Fruit fly (Drosophila melanogaster) whole organism, prepupa: Measurements from ENCODE around the gene CG11905.
A peak's percentile ranks its signal among the peaks of the same experiment; 100 is the strongest.
"Not testable (repeated sequence)": the region's sequence is repeated elsewhere in the genome, so short reads cannot be mapped to it uniquely, and the experiment has no call there.

Experiments
- Blimp-1 ChIP-seq: fragments of 200-800 bp; sonication (Bioruptor generic); optimal IDR thresholded peaks from 3 replicates; lab custom pipeline; 2017; ENCODE audit warnings: missing biosample characterization, missing genetic modification characterization, mild to moderate bottlenecking, moderate library complexity, missing genetic modification reagents
- CG10631 ChIP-seq: fragments of 200-800 bp; sonication (Bioruptor generic); optimal IDR thresholded peaks from 2 replicates; lab custom pipeline; 2016; ENCODE audit warnings: missing biosample characterization, missing genetic modification characterization
- CG10669 ChIP-seq: fragments of 200-800 bp; sonication (Bioruptor generic); optimal IDR thresholded peaks from 3 replicates; lab custom pipeline; 2018; ENCODE audit warnings: missing biosample characterization, mild to moderate bottlenecking, missing genetic modification characterization, moderate library complexity
- CG11294 ChIP-seq: fragments of 200-800 bp; sonication (Bioruptor generic); IDR thresholded peaks from 2 replicates; pipeline ENCODE4 v1.3.6; 2022; ENCODE audit warnings: missing biosample characterization, missing genetic modification characterization
- CG15336 ChIP-seq: fragments of 200-800 bp; sonication (Bioruptor generic); IDR thresholded peaks from 2 replicates; pipeline ENCODE4 v1.3.6; 2022; ENCODE audit warnings: missing biosample characterization, missing genetic modification characterization
- CG1621 ChIP-seq: fragments of 200-800 bp; sonication (Bioruptor generic); optimal IDR thresholded peaks from 3 replicates; lab custom pipeline; 2018; ENCODE audit warnings: missing biosample characterization, mild to moderate bottlenecking, missing genetic modification characterization
- CG16779 ChIP-seq: fragments of 200-800 bp; sonication (Bioruptor generic); optimal IDR thresholded peaks from 3 replicates; lab custom pipeline; 2017; ENCODE audit warnings: missing biosample characterization, mild to moderate bottlenecking, missing genetic modification characterization
- CG3032 ChIP-seq: fragments of 200-800 bp; optimal IDR thresholded peaks from 2 replicates; lab custom pipeline; 2019; ENCODE audit warnings: missing biosample characterization, mild to moderate bottlenecking, missing genetic modification characterization, moderate library complexity
- CG31627 ChIP-seq: fragments of 200-800 bp; sonication (Bioruptor generic); optimal IDR thresholded peaks from 3 replicates; lab custom pipeline; 2016; ENCODE audit warnings: missing biosample characterization, missing genetic modification characterization
- CG32006 ChIP-seq: fragments of 200-800 bp; sonication (Bioruptor generic); optimal IDR thresholded peaks from 3 replicates; lab custom pipeline; 2017; ENCODE audit warnings: missing biosample characterization, mild to moderate bottlenecking, missing genetic modification characterization
- CG3919 ChIP-seq: fragments of 200-800 bp; sonication (Bioruptor generic); optimal IDR thresholded peaks from 3 replicates; lab custom pipeline; 2016; ENCODE audit warnings: missing biosample characterization, missing genetic modification characterization
- CG4318 ChIP-seq: fragments of 200-800 bp; sonication (Bioruptor generic); optimal IDR thresholded peaks from 3 replicates; lab custom pipeline; 2017; ENCODE audit warnings: missing biosample characterization, mild to moderate bottlenecking, missing genetic modification characterization
- CG6163 ChIP-seq: fragments of 200-800 bp; sonication (Bioruptor generic); IDR thresholded peaks from 3 replicates; pipeline ENCODE4 v1.3.6; 2022; ENCODE audit warnings: missing biosample characterization, missing genetic modification characterization
- CG6276 ChIP-seq: fragments of 200-800 bp; sonication (Bioruptor generic); optimal IDR thresholded peaks from 2 replicates; lab custom pipeline; 2017; ENCODE audit warnings: missing biosample characterization, mild to moderate bottlenecking, missing genetic modification characterization
- CG7368 ChIP-seq: fragments of 200-800 bp; sonication (Bioruptor generic); optimal IDR thresholded peaks from 3 replicates; lab custom pipeline; 2016; ENCODE audit warnings: missing biosample characterization, missing genetic modification characterization
- CG8119 ChIP-seq: fragments of 200-800 bp; sonication (Bioruptor generic); IDR thresholded peaks from 3 replicates; pipeline ENCODE4 v1.3.6; 2022; ENCODE audit warnings: missing biosample characterization, missing genetic modification characterization
- CG9139 ChIP-seq: fragments of 200-800 bp; sonication (Bioruptor generic); optimal IDR thresholded peaks from 3 replicates; lab custom pipeline; 2017; ENCODE audit warnings: missing biosample characterization, mild to moderate bottlenecking, missing genetic modification characterization
- Eip78C ChIP-seq: fragments of 200-800 bp; sonication (Bioruptor generic); peaks from one replicate; lab custom pipeline; 2016; ENCODE audit warnings: missing biosample characterization, missing genetic modification characterization
- Eip93F ChIP-seq: fragments of 200-800 bp; sonication (Bioruptor generic); optimal IDR thresholded peaks from 2 replicates; lab custom pipeline; 2016; ENCODE audit warnings: missing biosample characterization, mild to moderate bottlenecking, missing genetic modification characterization
- Ets21C ChIP-seq: fragments of 200-800 bp; sonication (Bioruptor generic); optimal IDR thresholded peaks from 3 replicates; lab custom pipeline; 2016; ENCODE audit warnings: missing biosample characterization, missing genetic modification characterization
- Ets96B ChIP-seq: fragments of 200-800 bp; optimal IDR thresholded peaks from 2 replicates; lab custom pipeline; 2019; ENCODE audit warnings: missing biosample characterization, mild to moderate bottlenecking, missing genetic modification characterization, moderate library complexity
- Hr38 ChIP-seq: sonication (Bioruptor generic); optimal IDR thresholded peaks from 2 replicates; lab custom pipeline; 2016; ENCODE audit warnings: missing biosample characterization, missing genetic modification characterization
- Hr39 ChIP-seq: fragments of 200-800 bp; sonication (Bioruptor generic); optimal IDR thresholded peaks from 2 replicates; lab custom pipeline; 2016; ENCODE audit warnings: missing biosample characterization, missing genetic modification characterization
- Hr4 ChIP-seq: fragments of 200-800 bp; sonication (Bioruptor generic); optimal IDR thresholded peaks from 3 replicates; lab custom pipeline; 2016; ENCODE audit warnings: missing biosample characterization, missing genetic modification characterization
- Lpt ChIP-seq: fragments of 200-800 bp; sonication (Bioruptor generic); optimal IDR thresholded peaks from 3 replicates; lab custom pipeline; 2016; ENCODE audit warnings: missing biosample characterization, missing genetic modification characterization
- Met ChIP-seq: fragments of 200-800 bp; sonication (Bioruptor generic); optimal IDR thresholded peaks from 3 replicates; lab custom pipeline; 2016; ENCODE audit warnings: missing biosample characterization, missing genetic modification characterization
- Smox ChIP-seq: fragments of 200-800 bp; sonication (Bioruptor generic); optimal IDR thresholded peaks from 3 replicates; lab custom pipeline; 2016; ENCODE audit warnings: missing biosample characterization, missing genetic modification characterization
- Sox14 ChIP-seq: fragments of 200-800 bp; sonication (Bioruptor generic); optimal IDR thresholded peaks from 3 replicates; lab custom pipeline; 2016; ENCODE audit warnings: missing biosample characterization, missing genetic modification characterization
- achi ChIP-seq: fragments of 200-800 bp; sonication (Bioruptor generic); optimal IDR thresholded peaks from 3 replicates; lab custom pipeline; 2016; ENCODE audit warnings: missing biosample characterization, missing genetic modification characterization
- cyc ChIP-seq: fragments of 200-800 bp; sonication (Bioruptor generic); optimal IDR thresholded peaks from 3 replicates; lab custom pipeline; 2016; ENCODE audit warnings: missing biosample characterization, missing genetic modification characterization
- esn ChIP-seq: fragments of 200-800 bp; sonication (Bioruptor generic); optimal IDR thresholded peaks from 2 replicates; lab custom pipeline; 2016; ENCODE audit warnings: missing biosample characterization, mild to moderate bottlenecking, missing genetic modification characterization, moderate library complexity
- fd85E ChIP-seq: fragments of 200-800 bp; sonication (Bioruptor generic); optimal IDR thresholded peaks from 3 replicates; lab custom pipeline; 2016; ENCODE audit warnings: missing biosample characterization, missing genetic modification characterization
- fkh ChIP-seq: fragments of 200-800 bp; sonication (Bioruptor generic); optimal IDR thresholded peaks from 3 replicates; lab custom pipeline; 2017; ENCODE audit warnings: missing biosample characterization, mild to moderate bottlenecking, missing genetic modification characterization, moderate library complexity
- net ChIP-seq: fragments of 200-800 bp; sonication (Bioruptor generic); optimal IDR thresholded peaks from 3 replicates; lab custom pipeline; 2016; ENCODE audit warnings: missing biosample characterization, missing genetic modification characterization
- pdm3 ChIP-seq: fragments of 200-800 bp; sonication (Bioruptor generic); optimal IDR thresholded peaks from 3 replicates; lab custom pipeline; 2016; ENCODE audit warnings: missing biosample characterization, missing genetic modification characterization
- salr ChIP-seq, 2 experiments: fragments of 200-800 bp; sonication (Bioruptor generic); optimal IDR thresholded peaks; 3 replicates each; lab custom pipeline; 2016 to 2018; ENCODE audit warnings: missing biosample characterization in 2 of 2, missing genetic modification characterization in 2 of 2, mild to moderate bottlenecking in 1 of 2
- svp ChIP-seq: fragments of 200-800 bp; sonication (Bioruptor generic); peaks from one replicate; lab custom pipeline; 2016; ENCODE audit warnings: missing biosample characterization, missing genetic modification characterization
- vri ChIP-seq: fragments of 200-800 bp; sonication (Bioruptor generic); optimal IDR thresholded peaks from 3 replicates; lab custom pipeline; 2016; ENCODE audit warnings: missing biosample characterization, mild to moderate bottlenecking, missing genetic modification characterization

The CG11905 gene

dm6 chr3L:16956003-16956767, 20.8 kb upstream of the CG11905 start (continued):
- no peak for TF ChIP-seq Hr38 (GFP tag; lab: Kevin White, UChicago)
- peak; percentile 0 for TF ChIP-seq Ets96B (tag; lab: Kevin White, UChicago)
- no peak for TF ChIP-seq esn (GFP tag; lab: Kevin White, UChicago)
- no peak for TF ChIP-seq Met
- TF ChIP-seq Lpt (GFP tag; lab: Kevin White, UChicago), result peak; percentile 16

- TF ChIP-seq fkh (GFP tag; lab: Kevin White, UChicago) (peak; percentile 1), CG3032 (tag; lab: Kevin White, UChicago) (peak; percentile 10), CG3919 (GFP tag; lab: Kevin White, UChicago) (peak; percentile 12), CG4318 (GFP tag; lab: Kevin White, UChicago) (no peak), CG16779 (tag; lab: Kevin White, UChicago) (no peak), Met (no peak), Hr39 (GFP tag; lab: Kevin White, UChicago) (peak; percentile 28), CG8119 (0 out of 3 replicates have a peak, but pooled peaks have one; percentile 18), Sox14 (peak; percentile 16), cyc (GFP tag; lab: Kevin White, UChicago) (peak; percentile 41), Blimp-1 (GFP tag; lab: Kevin White, UChicago) (peak; percentile 24), vri (GFP tag; lab: Kevin White, UChicago) (peak; percentile 60), CG11294 (no peak), salr (GFP tag; optimal IDR thresholded peaks at IDR 0.05; lab: Kevin White, UChicago) (no peak), Eip93F (no peak), esn (GFP tag; lab: Kevin White, UChicago) (peak; percentile 28), CG32006 (GFP tag; lab: Kevin White, UChicago) (no peak), CG31627 (GFP tag; lab: Kevin White, UChicago) (peak; percentile 28), svp (GFP tag; lab: Kevin White, UChicago) (no peak), CG6276 (GFP tag; lab: Kevin White, UChicago) (no peak), Eip78C (GFP tag; lab: Kevin White, UChicago) (peak; percentile 72)
Observed at dm6 chr3L:16955219-16956002, 20.1 kb upstream of the CG11905 start.

- TF ChIP-seq fd85E, CG6276, Hr39 (GFP tag; lab: Kevin White, UChicago): not testable (repeated sequence)
Observed at dm6 chr3L:16954522-16954921, 19.2 kb upstream of the CG11905 start, which contains the start of gene Ogdh. Ogdh (plus strand) TSS chr3L:16954822.

dm6 chr3L:16944061-16944460, 8.7 kb upstream of the CG11905 start, which contains the start of gene Obp73a:
Obp73a (plus strand) TSS chr3L:16944361.
- TF ChIP-seq CG6276 (GFP tag; lab: Kevin White, UChicago) (peak; percentile 29), CG9139 (no peak), CG10669 (GFP tag; lab: Kevin White, UChicago) (no peak), Ets96B (tag; lab: Kevin White, UChicago) (no peak)

dm6 chr3L:16941319-16941718, 6.0 kb upstream of the CG11905 start:
- TF ChIP-seq achi (GFP tag; lab: Kevin White, UChicago) (peak; percentile 47), Hr4 (GFP tag; lab: Kevin White, UChicago) (peak; percentile 5), CG1621 (tag; lab: Kevin White, UChicago) (peak; percentile 65), CG3032 (tag; lab: Kevin White, UChicago) (peak; percentile 8), CG15336 (GFP tag; lab: Robert Waterston, UW) (peak; percentile 42), fkh (GFP tag; lab: Kevin White, UChicago) (no peak), net (GFP tag; lab: Kevin White, UChicago) (peak; percentile 23), vri (GFP tag; lab: Kevin White, UChicago) (no peak), Ets96B (tag; lab: Kevin White, UChicago) (peak; percentile 55), Smox (GFP tag; lab: Kevin White, UChicago) (peak; percentile 14), CG6276 (GFP tag; lab: Kevin White, UChicago) (peak; percentile 6), pdm3 (GFP tag; lab: Kevin White, UChicago) (peak; percentile 38), CG6163 (GFP tag; lab: Robert Waterston, UW) (peak; percentile 54), Hr39 (GFP tag; lab: Kevin White, UChicago) (peak; percentile 33), CG7368 (no peak), Met (peak; percentile 37), CG16779 (tag; lab: Kevin White, UChicago) (no peak), CG10631 (GFP tag; lab: Kevin White, UChicago) (peak; percentile 27), Eip78C (GFP tag; lab: Kevin White, UChicago) (peak; percentile 86), Ets21C (GFP tag; lab: Kevin White, UChicago) (no peak), salr (GFP tag; optimal IDR thresholded peaks at IDR 0.05; lab: Kevin White, UChicago) (peak in 1 of 2 experiments; percentile 6), Sox14 (peak; percentile 44), CG9139 (peak; percentile 17)
